Fruit fly (Drosophila melanogaster) whole organism, embryonic: ENCODE measurements around the gene CG14052.

Experiments
- ATbp ChIP-seq: fragments of 200-800 bp; sonication (Bioruptor generic); optimal IDR thresholded peaks from 2 replicates; lab custom pipeline; 2017; ENCODE audit warnings: missing biosample characterization, mild to moderate bottlenecking, missing genetic modification characterization, missing genetic modification reagents
- B-H2 ChIP-seq: fragments of 200-800 bp; sonication (Bioruptor generic); optimal IDR thresholded peaks from 2 replicates; lab custom pipeline; 2018; ENCODE audit warnings: missing biosample characterization, mild to moderate bottlenecking, missing genetic modification characterization
- CG1024 ChIP-seq: fragments of 200-800 bp; sonication (Bioruptor generic); IDR thresholded peaks from 2 replicates; pipeline ENCODE4 v1.3.6; 2022; ENCODE audit warnings: missing biosample characterization, missing genetic modification characterization
- CG10979 ChIP-seq: fragments of 200-800 bp; sonication (Bioruptor generic); optimal IDR thresholded peaks from 2 replicates; lab custom pipeline; 2018; ENCODE audit warnings: missing biosample characterization, mild to moderate bottlenecking, missing genetic modification characterization, moderate library complexity
- CG11398 ChIP-seq: fragments of 200-800 bp; sonication (Bioruptor generic); optimal IDR thresholded peaks from 2 replicates; lab custom pipeline; 2016; ENCODE audit warnings: missing biosample characterization, missing genetic modification characterization
- CG11504 ChIP-seq: fragments of 200-800 bp; sonication (Bioruptor generic); optimal IDR thresholded peaks from 3 replicates; lab custom pipeline; 2019; ENCODE audit warnings: missing biosample characterization, mild to moderate bottlenecking, missing genetic modification characterization, moderate library complexity
- CG12391 ChIP-seq: fragments of 200-800 bp; sonication (Bioruptor generic); optimal IDR thresholded peaks from 3 replicates; lab custom pipeline; 2018; ENCODE audit warnings: missing biosample characterization, mild to moderate bottlenecking, missing genetic modification characterization, moderate library complexity
- CG12769 ChIP-seq: fragments of 200-800 bp; sonication (Bioruptor generic); optimal IDR thresholded peaks from 2 replicates; lab custom pipeline; 2019; ENCODE audit warnings: missing biosample characterization, mild to moderate bottlenecking, missing genetic modification characterization, moderate library complexity
- CG13287 ChIP-seq: fragments of 200-800 bp; sonication (Bioruptor generic); IDR thresholded peaks from 2 replicates; pipeline ENCODE4 v1.3.6; 2022; ENCODE audit warnings: missing biosample characterization, missing genetic modification characterization; ENCODE audit not compliant: partially characterized antibody
- CG13894 ChIP-seq: fragments of 200-800 bp; sonication (Bioruptor generic); optimal IDR thresholded peaks from 3 replicates; lab custom pipeline; 2018; ENCODE audit warnings: missing biosample characterization, mild to moderate bottlenecking, missing genetic modification characterization, moderate library complexity
- CG1603 ChIP-seq: fragments of 200-800 bp; sonication (Bioruptor generic); optimal IDR thresholded peaks from 2 replicates; lab custom pipeline; 2019; ENCODE audit warnings: missing biosample characterization, mild to moderate bottlenecking, missing genetic modification characterization, moderate library complexity
- CG17359 ChIP-seq: fragments of 200-800 bp; sonication (Bioruptor generic); optimal IDR thresholded peaks from 3 replicates; lab custom pipeline; 2018; ENCODE audit warnings: missing biosample characterization, mild to moderate bottlenecking, missing genetic modification characterization, moderate library complexity
- CG1832 ChIP-seq: fragments of 200-800 bp; sonication (Bioruptor generic); optimal IDR thresholded peaks from 2 replicates; lab custom pipeline; 2017; ENCODE audit warnings: missing biosample characterization, mild to moderate bottlenecking, missing genetic modification characterization, inconsistent platforms
- CG18599 ChIP-seq: fragments of 200-800 bp; sonication (Bioruptor generic); optimal IDR thresholded peaks from 3 replicates; lab custom pipeline; 2017; ENCODE audit warnings: missing biosample characterization, missing genetic modification characterization, mild to moderate bottlenecking, moderate library complexity, missing genetic modification reagents
- CG2129 ChIP-seq: fragments of 200-800 bp; sonication (Bioruptor generic); IDR thresholded peaks from 2 replicates; pipeline ENCODE4 v1.3.6; 2022; ENCODE audit warnings: missing biosample characterization, missing genetic modification characterization; ENCODE audit not compliant: partially characterized antibody
- CG2889 ChIP-seq: fragments of 200-800 bp; sonication (Bioruptor generic); IDR thresholded peaks from 3 replicates; pipeline ENCODE4 v1.3.6; 2022; ENCODE audit warnings: missing biosample characterization, missing genetic modification characterization
- CG31365 ChIP-seq: fragments of 200-800 bp; sonication (Bioruptor generic); optimal IDR thresholded peaks from 2 replicates; lab custom pipeline; 2018; ENCODE audit warnings: missing biosample characterization, mild to moderate bottlenecking, missing genetic modification characterization
- CG32772 ChIP-seq: fragments of 200-800 bp; sonication (Bioruptor generic); IDR thresholded peaks from 2 replicates; pipeline ENCODE4 v1.3.6; 2022; ENCODE audit warnings: missing biosample characterization, missing genetic modification characterization
- CG4854 ChIP-seq: fragments of 200-800 bp; sonication (Bioruptor generic); optimal IDR thresholded peaks from 2 replicates; lab custom pipeline; 2016; ENCODE audit warnings: missing biosample characterization, missing genetic modification characterization, inconsistent platforms
- CG6689 ChIP-seq: fragments of 200-800 bp; sonication (Bioruptor generic); IDR thresholded peaks from 2 replicates; pipeline ENCODE4 v1.3.6; 2022; ENCODE audit warnings: missing biosample characterization, missing genetic modification characterization
- CG6854 ChIP-seq: fragments of 200-800 bp; sonication (Bioruptor generic); optimal IDR thresholded peaks from 3 replicates; lab custom pipeline; 2017; ENCODE audit warnings: missing biosample characterization, mild to moderate bottlenecking, missing genetic modification characterization
- CG7372 ChIP-seq: fragments of 200-800 bp; sonication (Bioruptor generic); IDR thresholded peaks from 2 replicates; pipeline ENCODE4 v1.3.6; 2022; ENCODE audit warnings: missing biosample characterization, missing genetic modification characterization
- CG7556 ChIP-seq: fragments of 200-800 bp; sonication (Bioruptor generic); optimal IDR thresholded peaks from 2 replicates; lab custom pipeline; 2017; ENCODE audit warnings: missing biosample characterization, mild to moderate bottlenecking, missing genetic modification characterization
- CG9609 ChIP-seq: fragments of 200-800 bp; sonication (Bioruptor generic); optimal IDR thresholded peaks from 3 replicates; lab custom pipeline; 2016; ENCODE audit warnings: missing biosample characterization, missing genetic modification characterization
- CTCF ChIP-seq: fragments of 200-800 bp; sonication (Bioruptor generic); optimal IDR thresholded peaks from 2 replicates; lab custom pipeline; 2017; ENCODE audit warnings: missing biosample characterization, mild to moderate bottlenecking, missing genetic modification characterization, moderate library complexity
- E2f2 ChIP-seq: fragments of 200-800 bp; sonication (Bioruptor generic); IDR thresholded peaks from 2 replicates; pipeline ENCODE4 v1.3.6; 2022; ENCODE audit warnings: missing biosample characterization, missing genetic modification characterization
- HmgZ ChIP-seq: fragments of 200-800 bp; sonication (Bioruptor generic); optimal IDR thresholded peaks from 2 replicates; lab custom pipeline; 2018; ENCODE audit warnings: missing biosample characterization, mild to moderate bottlenecking, missing genetic modification characterization
- Lim3 ChIP-seq: fragments of 200-800 bp; sonication (Bioruptor generic); IDR thresholded peaks from 2 replicates; pipeline ENCODE4 v1.3.6; 2022; ENCODE audit warnings: missing biosample characterization, missing genetic modification characterization
- Med ChIP-seq: fragments of 200-800 bp; sonication (Bioruptor generic); peaks from one replicate; lab custom pipeline; 2016; ENCODE audit warnings: missing biosample characterization, missing genetic modification characterization, mild to moderate bottlenecking, inconsistent platforms, moderate library complexity
- Poxn ChIP-seq: fragments of 200-800 bp; sonication (Bioruptor generic); IDR thresholded peaks from 2 replicates; pipeline ENCODE4 v1.3.6; 2022; ENCODE audit warnings: missing biosample characterization, missing genetic modification characterization
- Six4 ChIP-seq: fragments of 200-800 bp; sonication (Bioruptor generic); optimal IDR thresholded peaks from 2 replicates; lab custom pipeline; 2016; ENCODE audit warnings: missing biosample characterization, missing genetic modification characterization
- Ssrp ChIP-seq: fragments of 200-800 bp; sonication (Bioruptor generic); optimal IDR thresholded peaks from 2 replicates; lab custom pipeline; 2018; ENCODE audit warnings: missing biosample characterization, mild to moderate bottlenecking, missing genetic modification characterization, moderate library complexity
- Xbp1 ChIP-seq: fragments of 200-800 bp; sonication (Bioruptor generic); optimal IDR thresholded peaks from 3 replicates; lab custom pipeline; 2016; ENCODE audit warnings: missing biosample characterization, mild to moderate bottlenecking, missing genetic modification characterization
- Xrp1 ChIP-seq: fragments of 200-800 bp; sonication (Bioruptor generic); IDR thresholded peaks from 2 replicates; pipeline ENCODE4 v1.3.6; 2022; ENCODE audit warnings: missing biosample characterization, missing genetic modification characterization
- bbx ChIP-seq: fragments of 200-800 bp; sonication (Bioruptor generic); IDR thresholded peaks from 2 replicates; pipeline ENCODE4 v1.3.6; 2022; ENCODE audit warnings: missing biosample characterization, missing genetic modification characterization; ENCODE audit not compliant: partially characterized antibody
- chm ChIP-seq: fragments of 200-800 bp; sonication (Bioruptor generic); IDR thresholded peaks from 2 replicates; pipeline ENCODE4 v1.3.6; 2022; ENCODE audit warnings: missing biosample characterization, missing genetic modification characterization
- da ChIP-seq: fragments of 200-800 bp; sonication (Bioruptor generic); optimal IDR thresholded peaks from 2 replicates; lab custom pipeline; 2016; ENCODE audit warnings: missing biosample characterization, missing genetic modification characterization
- dysf ChIP-seq: fragments of 200-800 bp; sonication (Bioruptor generic); IDR thresholded peaks from 3 replicates; pipeline ENCODE4 v1.3.6; 2022; ENCODE audit warnings: missing biosample characterization, missing genetic modification characterization
- ems ChIP-seq: fragments of 200-800 bp; sonication (Bioruptor generic); optimal IDR thresholded peaks from 3 replicates; lab custom pipeline; 2016; ENCODE audit warnings: missing biosample characterization, missing genetic modification characterization
- en ChIP-seq: fragments of 200-800 bp; sonication (Bioruptor generic); optimal IDR thresholded peaks from 2 replicates; lab custom pipeline; 2016; ENCODE audit warnings: missing biosample characterization, missing genetic modification characterization
- ewg ChIP-seq: fragments of 200-800 bp; sonication (Bioruptor generic); optimal IDR thresholded peaks from 3 replicates; lab custom pipeline; 2017; ENCODE audit warnings: mild to moderate bottlenecking, missing biosample characterization, missing genetic modification reagents, missing genetic modification characterization
- grau ChIP-seq: fragments of 200-800 bp; optimal IDR thresholded peaks from 3 replicates; lab custom pipeline; 2019; ENCODE audit warnings: missing biosample characterization, mild to moderate bottlenecking, missing genetic modification characterization, moderate library complexity
- gt ChIP-seq: fragments of 200-800 bp; sonication (Bioruptor generic); IDR thresholded peaks from 2 replicates; pipeline ENCODE4 v1.3.6; 2022; ENCODE audit warnings: missing biosample characterization, missing genetic modification characterization
- inv ChIP-seq: fragments of 200-800 bp; sonication (Bioruptor generic); IDR thresholded peaks from 2 replicates; pipeline ENCODE4 v1.3.6; 2022; ENCODE audit warnings: missing biosample characterization, missing genetic modification characterization; ENCODE audit not compliant: partially characterized antibody
- nom ChIP-seq: fragments of 200-800 bp; sonication (Bioruptor generic); optimal IDR thresholded peaks from 2 replicates; lab custom pipeline; 2017; ENCODE audit warnings: missing biosample characterization, missing genetic modification characterization, mild to moderate bottlenecking, moderate library complexity, missing genetic modification reagents
- so ChIP-seq: fragments of 200-800 bp; sonication (Bioruptor generic); IDR thresholded peaks from 3 replicates; pipeline ENCODE4 v1.3.6; 2022; ENCODE audit warnings: missing biosample characterization, missing genetic modification characterization
- sob ChIP-seq: fragments of 200-800 bp; sonication (Bioruptor generic); IDR thresholded peaks from 2 replicates; pipeline ENCODE4 v1.3.6; 2022; ENCODE audit warnings: missing biosample characterization, missing genetic modification characterization
- ssp ChIP-seq: fragments of 200-800 bp; sonication (Bioruptor generic); IDR thresholded peaks from 2 replicates; pipeline ENCODE4 v1.3.6; 2022; ENCODE audit warnings: missing biosample characterization, missing genetic modification characterization
- unc-4 ChIP-seq: fragments of 200-800 bp; sonication (Bioruptor generic); IDR thresholded peaks from 2 replicates; pipeline ENCODE4 v1.3.6; 2022; ENCODE audit warnings: missing biosample characterization, missing genetic modification characterization; ENCODE audit not compliant: partially characterized antibody
- unpg ChIP-seq: fragments of 200-800 bp; sonication (Bioruptor generic); optimal IDR thresholded peaks from 3 replicates; lab custom pipeline; 2018; ENCODE audit warnings: missing biosample characterization, mild to moderate bottlenecking, missing genetic modification characterization, moderate library complexity
- usp ChIP-seq: fragments of >200 bp; optimal IDR thresholded peaks from 2 replicates; lab custom pipeline; 2017; ENCODE audit warnings: missing biosample characterization, missing genetic modification characterization
- zfh1 ChIP-seq: fragments of 200-800 bp; sonication (Bioruptor generic); IDR thresholded peaks from 3 replicates; pipeline ENCODE4 v1.3.6; 2022; ENCODE audit warnings: missing biosample characterization, missing genetic modification characterization

The CG14052 gene

dm6 chrX:2219899-2220298, 3.7 kb upstream of the CG14052 start:
- peak; percentile 21 for TF ChIP-seq CG11504 (tag; lab: Kevin White, UChicago)
- TF ChIP-seq inv: no peak
- TF ChIP-seq HmgZ (tag; lab: Kevin White, UChicago): no peak
- no peak for TF ChIP-seq da (GFP tag; lab: Kevin White, UChicago)
- no peak for TF ChIP-seq CG7372 (GFP tag; lab: Robert Waterston, UW)
- no peak for TF ChIP-seq CG31365 (tag; lab: Kevin White, UChicago)
- no peak for TF ChIP-seq sob (GFP tag; lab: Robert Waterston, UW)
- TF ChIP-seq CG2129: no peak
- no peak for TF ChIP-seq bbx (GFP tag; lab: Robert Waterston, UW)
- TF ChIP-seq CG6854 (GFP tag; lab: Kevin White, UChicago): no peak
- peak; percentile 41 for TF ChIP-seq CG1603 (tag; lab: Kevin White, UChicago)
- no peak for TF ChIP-seq CG12391 (tag; lab: Kevin White, UChicago)
- no peak for TF ChIP-seq chm (GFP tag; lab: Robert Waterston, UW)
- no peak for TF ChIP-seq CG4854 (GFP tag; lab: Kevin White, UChicago)
- peak; percentile 9 for TF ChIP-seq Ssrp
- no peak for TF ChIP-seq CG13894
- TF ChIP-seq nom (GFP tag; lab: Kevin White, UChicago): no peak
- no peak for TF ChIP-seq CG1832
- TF ChIP-seq CG32772: peak; percentile 8; the same call in 1 of the 2 replicates
- TF ChIP-seq gt: no peak
- no peak for TF ChIP-seq CG17359 (tag; lab: Kevin White, UChicago)
- 0 out of 2 replicates have a peak, but pooled peaks have one; percentile 14 for TF ChIP-seq ssp (GFP tag; lab: Robert Waterston, UW)
- no peak for TF ChIP-seq CG11398 (GFP tag; lab: Kevin White, UChicago)
- TF ChIP-seq Six4 (GFP tag; lab: Kevin White, UChicago): no peak
- no peak for TF ChIP-seq E2f2
- TF ChIP-seq grau: peak; percentile 2
- TF ChIP-seq CG10979 (tag; lab: Kevin White, UChicago): peak; percentile 41
- peak; percentile 31 for TF ChIP-seq Xbp1
- TF ChIP-seq ems (GFP tag; lab: Kevin White, UChicago): no peak
- TF ChIP-seq CG13287 (GFP tag; lab: Robert Waterston, UW): no peak
- no peak for TF ChIP-seq CG6689 (GFP tag; lab: Robert Waterston, UW)
- TF ChIP-seq usp: no peak
- TF ChIP-seq unc-4 (GFP tag; lab: Robert Waterston, UW): no peak
- TF ChIP-seq CG18599 (GFP tag; lab: Kevin White, UChicago): no peak
- no peak for TF ChIP-seq CG9609
- TF ChIP-seq B-H2 (GFP tag; lab: Kevin White, UChicago): no peak
- TF ChIP-seq CG1024 (GFP tag; lab: Robert Waterston, UW): no peak
- peak; percentile 8 for TF ChIP-seq ewg (GFP tag; lab: Kevin White, UChicago)
- TF ChIP-seq Poxn (GFP tag; lab: Robert Waterston, UW): no peak
- TF ChIP-seq zfh1: no peak
- TF ChIP-seq Med (GFP tag; lab: Kevin White, UChicago): peak; percentile 58
- peak; percentile 2 for TF ChIP-seq ATbp (GFP tag; lab: Kevin White, UChicago)
- TF ChIP-seq Xrp1 (GFP tag; lab: Robert Waterston, UW): peak; percentile 35; the same call in 1 of the 2 replicates
- TF ChIP-seq CG2889 (GFP tag; lab: Robert Waterston, UW): no peak
- TF ChIP-seq en (GFP tag; lab: Kevin White, UChicago): no peak
- no peak for TF ChIP-seq CG7556 (GFP tag; lab: Kevin White, UChicago)
- TF ChIP-seq so (GFP tag; lab: Robert Waterston, UW): no peak
- TF ChIP-seq dysf (GFP tag; lab: Robert Waterston, UW): no peak
- peak; percentile 9 for TF ChIP-seq unpg (GFP tag; lab: Kevin White, UChicago)
- no peak for TF ChIP-seq Lim3
- TF ChIP-seq CG12769 (tag; lab: Kevin White, UChicago): no peak
- TF ChIP-seq CTCF (GFP tag; lab: Kevin White, UChicago): no peak
